Worm (Caenorhabditis elegans) whole organism, mixed stage, embryonic: ENCODE data around the gene F43G6.4.

Experiments used
- M03D4.4 ChIP-seq: sonication (generic microtip); optimal IDR thresholded peaks from 2 replicates; lab custom pipeline; 2017; ENCODE audit warnings: mild to moderate bottlenecking, missing genetic modification characterization, missing compliant biosample characterization
- bed-3 ChIP-seq: fragments of 200-800 bp; sonication (Bioruptor generic); optimal IDR thresholded peaks from 3 replicates; lab custom pipeline; 2018; ENCODE audit warnings: mild to moderate bottlenecking, missing genetic modification characterization, moderate library complexity, missing compliant biosample characterization
- blmp-1 ChIP-seq: fragments of 150-350 bp; optimal IDR thresholded peaks from 2 replicates; lab custom pipeline; 2014; ENCODE audit warnings: missing biosample characterization, missing genetic modification characterization
- ceh-39 ChIP-seq: fragments of 150-350 bp; optimal IDR thresholded peaks from 2 replicates; lab custom pipeline; 2014; ENCODE audit warnings: missing biosample characterization, missing genetic modification characterization
- ceh-43 ChIP-seq: fragments of 200-800 bp; sonication (Bioruptor generic); optimal IDR thresholded peaks from 2 replicates; lab custom pipeline; 2018; ENCODE audit warnings: mild to moderate bottlenecking, missing genetic modification characterization, moderate library complexity, missing compliant biosample characterization
- ceh-83 ChIP-seq: fragments of 200-800 bp; sonication (Bioruptor generic); optimal IDR thresholded peaks from 2 replicates; lab custom pipeline; 2018; ENCODE audit warnings: mild to moderate bottlenecking, missing genetic modification characterization, missing compliant biosample characterization
- ces-1 ChIP-seq: fragments of 150-350 bp; optimal IDR thresholded peaks from 2 replicates; lab custom pipeline; 2014; ENCODE audit warnings: missing biosample characterization, missing genetic modification reagents, missing genetic modification characterization
- cnd-1 ChIP-seq: fragments of 200-800 bp; sonication (Bioruptor generic); optimal IDR thresholded peaks from 2 replicates; lab custom pipeline; 2018; ENCODE audit warnings: mild to moderate bottlenecking, missing genetic modification characterization, missing compliant biosample characterization
- drap-1 ChIP-seq: fragments of 200-800 bp; sonication (Bioruptor generic); optimal IDR thresholded peaks from 3 replicates; lab custom pipeline; 2018; ENCODE audit warnings: mild to moderate bottlenecking, missing genetic modification characterization, missing compliant biosample characterization
- elt-1 ChIP-seq: sonication (generic microtip); optimal IDR thresholded peaks from 2 replicates; lab custom pipeline; 2017; ENCODE audit warnings: missing genetic modification characterization, mild to moderate bottlenecking, missing compliant biosample characterization, antibody characterized with exemption, moderate library complexity, borderline replicate concordance; ENCODE audit not compliant: insufficient read depth
- elt-3 ChIP-seq: fragments of 150-350 bp; optimal IDR thresholded peaks from 2 replicates; lab custom pipeline; 2014; ENCODE audit warnings: missing biosample characterization, missing genetic modification characterization
- flh-1 ChIP-seq: fragments of 200-800 bp; sonication (Bioruptor generic); optimal IDR thresholded peaks from 2 replicates; lab custom pipeline; 2018; ENCODE audit warnings: mild to moderate bottlenecking, missing genetic modification characterization, moderate library complexity, missing compliant biosample characterization
- ham-2 ChIP-seq: fragments of 200-800 bp; sonication (Bioruptor generic); optimal IDR thresholded peaks from 2 replicates; lab custom pipeline; 2018; ENCODE audit warnings: mild to moderate bottlenecking, missing genetic modification characterization, missing compliant biosample characterization
- hlh-1 ChIP-seq: fragments of 150-350 bp; optimal IDR thresholded peaks from 2 replicates; lab custom pipeline; 2014; ENCODE audit warnings: missing biosample characterization, missing genetic modification reagents, missing genetic modification characterization
- lin-13 ChIP-seq: fragments of 150-350 bp; optimal IDR thresholded peaks from 2 replicates; lab custom pipeline; 2014; ENCODE audit warnings: missing biosample characterization, missing genetic modification characterization
- lin-32 ChIP-seq: fragments of 200-800 bp; sonication (Bioruptor generic); optimal IDR thresholded peaks from 2 replicates; lab custom pipeline; 2018; ENCODE audit warnings: mild to moderate bottlenecking, missing genetic modification characterization, missing compliant biosample characterization
- lsy-2 ChIP-seq: fragments of 150-350 bp; optimal IDR thresholded peaks from 2 replicates; lab custom pipeline; 2014; ENCODE audit warnings: missing biosample characterization, missing genetic modification characterization
- mab-5 ChIP-seq: fragments of 150-350 bp; optimal IDR thresholded peaks from 2 replicates; lab custom pipeline; 2014; ENCODE audit warnings: missing biosample characterization, missing genetic modification characterization
- mep-1 ChIP-seq: fragments of 150-350 bp; optimal IDR thresholded peaks from 2 replicates; lab custom pipeline; 2017; ENCODE audit warnings: missing biosample characterization, missing genetic modification reagents, missing genetic modification characterization, inconsistent platforms
- mls-2 ChIP-seq: sonication (generic microtip); optimal IDR thresholded peaks from 2 replicates; lab custom pipeline; 2016; ENCODE audit warnings: mild to moderate bottlenecking, missing genetic modification characterization, moderate library complexity, missing compliant biosample characterization
- nhr-12 ChIP-seq: fragments of 150-350 bp; optimal IDR thresholded peaks from 2 replicates; lab custom pipeline; 2014; ENCODE audit warnings: missing biosample characterization, missing genetic modification characterization
- nhr-2 ChIP-seq: fragments of 150-350 bp; optimal IDR thresholded peaks from 2 replicates; lab custom pipeline; 2014; ENCODE audit warnings: missing biosample characterization, missing genetic modification characterization
- nhr-237 ChIP-seq: fragments of 150-350 bp; optimal IDR thresholded peaks from 2 replicates; lab custom pipeline; 2014; ENCODE audit warnings: missing biosample characterization, missing genetic modification characterization
- nhr-28 ChIP-seq: fragments of 150-350 bp; optimal IDR thresholded peaks from 2 replicates; lab custom pipeline; 2014; ENCODE audit warnings: missing biosample characterization, missing genetic modification characterization
- nhr-76 ChIP-seq: sonication (generic microtip); optimal IDR thresholded peaks from 2 replicates; lab custom pipeline; 2017; ENCODE audit warnings: missing biosample characterization, missing genetic modification characterization
- pha-4 ChIP-seq: fragments of 150-350 bp; optimal IDR thresholded peaks from 2 replicates; lab custom pipeline; 2018; ENCODE audit warnings: missing biosample characterization, missing genetic modification reagents, missing genetic modification characterization
- sem-2 ChIP-seq: fragments of 200-800 bp; sonication (Bioruptor generic); optimal IDR thresholded peaks from 2 replicates; lab custom pipeline; 2018; ENCODE audit warnings: mild to moderate bottlenecking, missing genetic modification characterization, missing compliant biosample characterization
- snpc-4 ChIP-seq: fragments of 150-350 bp; optimal IDR thresholded peaks from 2 replicates; lab custom pipeline; 2014; ENCODE audit warnings: missing biosample characterization, missing genetic modification characterization
- sptf-1 ChIP-seq: sonication (generic microtip); optimal IDR thresholded peaks from 2 replicates; lab custom pipeline; 2017; ENCODE audit warnings: mild to moderate bottlenecking, missing genetic modification characterization, moderate library complexity, missing compliant biosample characterization
- tbx-8 ChIP-seq: fragments of 200-800 bp; sonication (Bioruptor generic); optimal IDR thresholded peaks from 2 replicates; lab custom pipeline; 2018; ENCODE audit warnings: mild to moderate bottlenecking, missing genetic modification characterization, moderate library complexity, missing compliant biosample characterization
- unc-120 ChIP-seq: sonication (generic microtip); optimal IDR thresholded peaks from 2 replicates; lab custom pipeline; 2017; ENCODE audit warnings: missing genetic modification characterization, missing compliant biosample characterization; ENCODE audit not compliant: poor library complexity, severe bottlenecking
- unc-39 ChIP-seq: fragments of 150-350 bp; optimal IDR thresholded peaks from 2 replicates; lab custom pipeline; 2014; ENCODE audit warnings: missing biosample characterization, missing genetic modification characterization
- unc-62 ChIP-seq: fragments of 150-350 bp; optimal IDR thresholded peaks from 2 replicates; lab custom pipeline; 2014; ENCODE audit warnings: missing biosample characterization, missing genetic modification reagents, missing genetic modification characterization
- zip-8 ChIP-seq: fragments of 150-350 bp; optimal IDR thresholded peaks from 2 replicates; lab custom pipeline; 2014; ENCODE audit warnings: missing biosample characterization, missing genetic modification characterization
- ztf-11 ChIP-seq: fragments of 150-350 bp; optimal IDR thresholded peaks from 2 replicates; lab custom pipeline; 2014; ENCODE audit warnings: missing biosample characterization, missing genetic modification characterization

The F43G6.4 gene

ce11 chrII:11749490-11750172 is 40.9 kb upstream of the F43G6.4 start:
- TF ChIP-seq ceh-39: peak; percentile 31
- peak; percentile 9 for TF ChIP-seq unc-39 (tag; lab: Kevin White, UChicago)
- peak; percentile 74 for TF ChIP-seq pha-4 (tag; lab: Kevin White, UChicago)
- TF ChIP-seq bed-3 (GFP tag; lab: Kevin White, UChicago): no peak
- no peak for TF ChIP-seq blmp-1 (tag; lab: Kevin White, UChicago)
- TF ChIP-seq nhr-2 (tag; lab: Kevin White, UChicago): peak; percentile 22
- peak; percentile 78 for TF ChIP-seq drap-1 (GFP tag; lab: Kevin White, UChicago)
- peak; percentile 65 for TF ChIP-seq mls-2 (tag; lab: Kevin White, UChicago)
- TF ChIP-seq ham-2 (GFP tag; lab: Kevin White, UChicago): peak; percentile 99
- TF ChIP-seq hlh-1: peak; percentile 76
- TF ChIP-seq M03D4.4 (tag; lab: Kevin White, UChicago): peak; percentile 83
- no peak for TF ChIP-seq snpc-4
- TF ChIP-seq unc-120 (tag; lab: Kevin White, UChicago): peak; percentile 99
- TF ChIP-seq flh-1 (GFP tag; lab: Kevin White, UChicago): peak; percentile 32
- no peak for TF ChIP-seq sem-2
- peak; percentile 35 for TF ChIP-seq nhr-237
- TF ChIP-seq nhr-76: no peak
- TF ChIP-seq unc-62 (GFP tag; lab: Kevin White, UChicago): peak; percentile 71
- peak; percentile 67 for TF ChIP-seq lsy-2 (tag; lab: Kevin White, UChicago)
- peak; percentile 36 for TF ChIP-seq lin-32 (GFP tag; lab: Kevin White, UChicago)
- peak; percentile 51 for TF ChIP-seq tbx-8 (GFP tag; lab: Kevin White, UChicago)
- TF ChIP-seq ces-1: peak; percentile 42
- peak; percentile 74 for TF ChIP-seq ceh-83 (GFP tag; lab: Kevin White, UChicago)
- TF ChIP-seq elt-3: no peak
- TF ChIP-seq nhr-12 (tag; lab: Kevin White, UChicago): no peak
- no peak for TF ChIP-seq zip-8 (tag; lab: Kevin White, UChicago)
- TF ChIP-seq lin-13 (tag; lab: Kevin White, UChicago): peak; percentile 54
- peak; percentile 58 for TF ChIP-seq sptf-1
- TF ChIP-seq cnd-1 (tag; lab: Kevin White, UChicago): peak; percentile 29
- TF ChIP-seq ceh-43 (GFP tag; lab: Kevin White, UChicago): no peak
- TF ChIP-seq elt-1 (tag; lab: Kevin White, UChicago): no peak
- no peak for TF ChIP-seq mab-5
- no peak for TF ChIP-seq ztf-11
- TF ChIP-seq mep-1: peak; percentile 65
- no peak for TF ChIP-seq nhr-28 (tag; lab: Kevin White, UChicago)

- peak; percentile 54 for TF ChIP-seq mls-2 (tag; lab: Kevin White, UChicago)
- TF ChIP-seq unc-39 (tag; lab: Kevin White, UChicago): no peak
- TF ChIP-seq lin-13 (tag; lab: Kevin White, UChicago): no peak
- peak; percentile 15 for TF ChIP-seq unc-62 (GFP tag; lab: Kevin White, UChicago)
- no peak for TF ChIP-seq nhr-76
- TF ChIP-seq nhr-2 (tag; lab: Kevin White, UChicago): no peak
- TF ChIP-seq ceh-83 (GFP tag; lab: Kevin White, UChicago): no peak
- TF ChIP-seq blmp-1 (tag; lab: Kevin White, UChicago): no peak
- peak; percentile 22 for TF ChIP-seq mep-1
- no peak for TF ChIP-seq ztf-11
- TF ChIP-seq cnd-1 (tag; lab: Kevin White, UChicago): no peak
- TF ChIP-seq flh-1 (GFP tag; lab: Kevin White, UChicago): no peak
- no peak for TF ChIP-seq unc-120 (tag; lab: Kevin White, UChicago)
- no peak for TF ChIP-seq ceh-39
- TF ChIP-seq ces-1: peak; percentile 76
- no peak for TF ChIP-seq nhr-28 (tag; lab: Kevin White, UChicago)
- TF ChIP-seq elt-3: no peak
- TF ChIP-seq M03D4.4 (tag; lab: Kevin White, UChicago): no peak
- no peak for TF ChIP-seq lsy-2 (tag; lab: Kevin White, UChicago)
- no peak for TF ChIP-seq drap-1 (GFP tag; lab: Kevin White, UChicago)
- TF ChIP-seq zip-8 (tag; lab: Kevin White, UChicago): no peak
- no peak for TF ChIP-seq sptf-1
- no peak for TF ChIP-seq snpc-4
- TF ChIP-seq mab-5: no peak
- no peak for TF ChIP-seq ceh-43 (GFP tag; lab: Kevin White, UChicago)
- TF ChIP-seq bed-3 (GFP tag; lab: Kevin White, UChicago): no peak
- no peak for TF ChIP-seq tbx-8 (GFP tag; lab: Kevin White, UChicago)
- no peak for TF ChIP-seq sem-2
These were observed 38.9 kb upstream of the F43G6.4 start for ce11 chrII:11751615-11752174.
